Fruit fly (Drosophila melanogaster) whole organism, embryonic: ENCODE results near the gene Dh31.

Source experiments
- Bgb ChIP-seq: fragments of 200-800 bp; sonication (Bioruptor generic); IDR thresholded peaks from 2 replicates; pipeline ENCODE4 v1.3.6; 2022; ENCODE audit warnings: missing biosample characterization, missing genetic modification characterization; ENCODE audit not compliant: partially characterized antibody
- CG11696 ChIP-seq: fragments of 200-800 bp; sonication (Bioruptor generic); IDR thresholded peaks from 2 replicates; pipeline ENCODE4 v1.3.6; 2022; ENCODE audit warnings: missing biosample characterization, missing genetic modification characterization
- CG11723 ChIP-seq: fragments of 200-800 bp; sonication (Bioruptor generic); optimal IDR thresholded peaks from 2 replicates; lab custom pipeline; 2017; ENCODE audit warnings: missing biosample characterization, mild to moderate bottlenecking, missing genetic modification characterization
- CG14710 ChIP-seq: fragments of 200-800 bp; sonication (Bioruptor generic); optimal IDR thresholded peaks from 3 replicates; lab custom pipeline; 2019; ENCODE audit warnings: missing biosample characterization, mild to moderate bottlenecking, missing genetic modification characterization, moderate library complexity
- CG15696 ChIP-seq: fragments of 200-800 bp; sonication (Bioruptor generic); optimal IDR thresholded peaks from 2 replicates; lab custom pipeline; 2019; ENCODE audit warnings: missing biosample characterization, mild to moderate bottlenecking, missing genetic modification characterization, moderate library complexity
- CG1647 ChIP-seq: fragments of 200-800 bp; sonication (Bioruptor generic); optimal IDR thresholded peaks from 3 replicates; lab custom pipeline; 2016; ENCODE audit warnings: missing biosample characterization, missing genetic modification characterization
- CG18476 ChIP-seq: fragments of 200-800 bp; sonication (Bioruptor generic); optimal IDR thresholded peaks from 2 replicates; lab custom pipeline; 2016; ENCODE audit warnings: missing biosample characterization, mild to moderate bottlenecking, missing genetic modification characterization
- CG2129 ChIP-seq: fragments of 200-800 bp; sonication (Bioruptor generic); IDR thresholded peaks from 2 replicates; pipeline ENCODE4 v1.3.6; 2022; ENCODE audit warnings: missing biosample characterization, missing genetic modification characterization; ENCODE audit not compliant: partially characterized antibody
- CG2889 ChIP-seq: fragments of 200-800 bp; sonication (Bioruptor generic); IDR thresholded peaks from 3 replicates; pipeline ENCODE4 v1.3.6; 2022; ENCODE audit warnings: missing biosample characterization, missing genetic modification characterization
- CG31441 ChIP-seq: fragments of 200-800 bp; sonication (Bioruptor generic); IDR thresholded peaks from 2 replicates; pipeline ENCODE4 v1.3.6; 2022; ENCODE audit warnings: missing biosample characterization, missing genetic modification characterization
- CG4282 ChIP-seq: fragments of 200-800 bp; sonication (Bioruptor generic); optimal IDR thresholded peaks from 2 replicates; lab custom pipeline; 2016; ENCODE audit warnings: missing biosample characterization, missing genetic modification characterization
- CG7928 ChIP-seq: fragments of 200-800 bp; sonication (Bioruptor generic); optimal IDR thresholded peaks from 2 replicates; lab custom pipeline; 2017; ENCODE audit warnings: missing biosample characterization, mild to moderate bottlenecking, missing genetic modification characterization
- CG9727 ChIP-seq: fragments of 200-800 bp; sonication (Bioruptor generic); optimal IDR thresholded peaks from 3 replicates; lab custom pipeline; 2017; ENCODE audit warnings: missing biosample characterization, mild to moderate bottlenecking, missing genetic modification characterization
- CG9797 ChIP-seq: fragments of 200-800 bp; sonication (Bioruptor generic); optimal IDR thresholded peaks from 3 replicates; lab custom pipeline; 2018; ENCODE audit warnings: missing biosample characterization, mild to moderate bottlenecking, missing genetic modification characterization
- CrebB ChIP-seq: fragments of 200-800 bp; sonication (Bioruptor generic); optimal IDR thresholded peaks from 3 replicates; lab custom pipeline; 2018; ENCODE audit warnings: missing biosample characterization, mild to moderate bottlenecking, missing genetic modification characterization
- HLH4C ChIP-seq: fragments of 200-800 bp; sonication (Bioruptor generic); IDR thresholded peaks from 3 replicates; pipeline ENCODE4 v1.3.6; 2022; ENCODE audit warnings: missing biosample characterization, missing genetic modification characterization; ENCODE audit not compliant: partially characterized antibody
- Hey ChIP-seq: fragments of 200-800 bp; sonication (Bioruptor generic); optimal IDR thresholded peaks from 3 replicates; lab custom pipeline; 2018; ENCODE audit warnings: missing biosample characterization, mild to moderate bottlenecking, missing genetic modification characterization
- Meics ChIP-seq: fragments of 200-800 bp; sonication (Bioruptor generic); optimal IDR thresholded peaks from 2 replicates; lab custom pipeline; 2017; ENCODE audit warnings: missing biosample characterization, mild to moderate bottlenecking, missing genetic modification characterization
- PHDP ChIP-seq: fragments of 200-800 bp; sonication (Bioruptor generic); optimal IDR thresholded peaks from 3 replicates; lab custom pipeline; 2018; ENCODE audit warnings: missing biosample characterization, mild to moderate bottlenecking, missing genetic modification characterization, moderate library complexity
- Sin3A ChIP-seq: fragments of >200 bp; optimal IDR thresholded peaks from 2 replicates; lab custom pipeline; 2018
- TFAM ChIP-seq: fragments of 200-800 bp; sonication (Bioruptor generic); optimal IDR thresholded peaks from 2 replicates; lab custom pipeline; 2017; ENCODE audit warnings: missing biosample characterization, missing genetic modification characterization, inconsistent platforms
- Tbp ChIP-seq: fragments of >200 bp; optimal IDR thresholded peaks from 2 replicates; lab custom pipeline; 2018; ENCODE audit warnings: missing biosample characterization, missing genetic modification characterization
- aop ChIP-seq: fragments of 200-800 bp; sonication (Bioruptor generic); IDR thresholded peaks from 2 replicates; pipeline ENCODE4 v1.3.6; 2022; ENCODE audit warnings: missing biosample characterization, missing genetic modification characterization
- ase ChIP-seq: fragments of 200-800 bp; sonication (Bioruptor generic); IDR thresholded peaks from 3 replicates; pipeline ENCODE4 v1.3.6; 2022; ENCODE audit warnings: missing biosample characterization, missing genetic modification characterization
- bigmax ChIP-seq: fragments of 200-800 bp; sonication (Bioruptor generic); optimal IDR thresholded peaks from 2 replicates; lab custom pipeline; 2018; ENCODE audit warnings: missing biosample characterization, mild to moderate bottlenecking, missing genetic modification characterization
- bowl ChIP-seq: fragments of 200-800 bp; sonication (Bioruptor generic); IDR thresholded peaks from 2 replicates; pipeline ENCODE4 v1.3.6; 2022; ENCODE audit warnings: missing biosample characterization, missing genetic modification characterization
- chinmo ChIP-seq: fragments of 200-800 bp; sonication (Bioruptor generic); IDR thresholded peaks from 4 replicates; pipeline ENCODE4 v1.3.6; 2022; ENCODE audit warnings: missing biosample characterization, missing genetic modification characterization; ENCODE audit not compliant: partially characterized antibody
- corto ChIP-seq: fragments of 200-800 bp; sonication (Bioruptor generic); optimal IDR thresholded peaks from 2 replicates; lab custom pipeline; 2016; ENCODE audit warnings: missing biosample characterization, mild to moderate bottlenecking, missing genetic modification characterization, moderate library complexity
- croc ChIP-seq: fragments of 200-800 bp; sonication (Bioruptor generic); conservative IDR thresholded peaks from 3 replicates; pipeline ENCODE4 v1.3.6; 2022; ENCODE audit warnings: missing biosample characterization, missing genetic modification characterization
- cwo ChIP-seq: fragments of 200-800 bp; sonication (Bioruptor generic); optimal IDR thresholded peaks from 3 replicates; lab custom pipeline; 2017; ENCODE audit warnings: missing biosample characterization, missing genetic modification characterization, mild to moderate bottlenecking, moderate library complexity, missing genetic modification reagents
- dmrt99B ChIP-seq: fragments of 200-800 bp; sonication (Bioruptor generic); optimal IDR thresholded peaks from 2 replicates; lab custom pipeline; 2018; ENCODE audit warnings: missing biosample characterization, mild to moderate bottlenecking, missing genetic modification characterization, moderate library complexity
- en ChIP-seq: fragments of 200-800 bp; sonication (Bioruptor generic); optimal IDR thresholded peaks from 2 replicates; lab custom pipeline; 2016; ENCODE audit warnings: missing biosample characterization, missing genetic modification characterization
- esg ChIP-seq: fragments of 200-800 bp; sonication (Bioruptor generic); conservative IDR thresholded peaks from 2 replicates; pipeline ENCODE4 v1.3.6; 2022; ENCODE audit warnings: missing biosample characterization, missing genetic modification characterization
- ham ChIP-seq: fragments of 200-800 bp; sonication (Bioruptor generic); IDR thresholded peaks from 2 replicates; pipeline ENCODE4 v1.3.6; 2022; ENCODE audit warnings: missing biosample characterization, missing genetic modification characterization
- hbn ChIP-seq: fragments of 200-800 bp; sonication (Bioruptor generic); IDR thresholded peaks from 2 replicates; pipeline ENCODE4 v1.3.6; 2022; ENCODE audit warnings: missing biosample characterization, missing genetic modification characterization; ENCODE audit not compliant: partially characterized antibody
- ind ChIP-seq: fragments of 200-800 bp; sonication (Bioruptor generic); optimal IDR thresholded peaks from 3 replicates; lab custom pipeline; 2016; ENCODE audit warnings: missing biosample characterization, missing genetic modification characterization
- lbe ChIP-seq: fragments of 200-800 bp; sonication (Bioruptor generic); optimal IDR thresholded peaks from 2 replicates; lab custom pipeline; 2016; ENCODE audit warnings: missing biosample characterization, mild to moderate bottlenecking, missing genetic modification characterization
- lola ChIP-seq, 3 experiments: fragments of >200 bp in 2 of 3; fragments of 200-800 bp in 1 of 3; sonication (Bioruptor generic) in 1 of 3; optimal IDR thresholded peaks; 2 replicates each; lab custom pipeline; 2017 to 2019; ENCODE audit warnings: missing biosample characterization in 3 of 3, missing genetic modification characterization in 3 of 3, mild to moderate bottlenecking in 1 of 3, moderate library complexity in 1 of 3
- lov ChIP-seq, 2 experiments: fragments of 200-800 bp in 1 of 2; fragments of >200 bp in 1 of 2; sonication (Bioruptor generic) in 1 of 2; IDR thresholded peaks in 1 of 2; optimal IDR thresholded peaks in 1 of 2; 2 replicates in 1 of 2; 3 replicates in 1 of 2; pipeline versions ENCODE4 v1.3.6 to Lab custom; 2017 to 2022; ENCODE audit warnings: missing biosample characterization in 1 of 2, missing genetic modification characterization in 1 of 2
- p53 ChIP-seq: fragments of 200-800 bp; sonication (Bioruptor generic); optimal IDR thresholded peaks from 2 replicates; lab custom pipeline; 2016; ENCODE audit warnings: missing biosample characterization, missing genetic modification characterization
- pum ChIP-seq: fragments of 200-800 bp; sonication (Bioruptor generic); optimal IDR thresholded peaks from 2 replicates; lab custom pipeline; 2016; ENCODE audit warnings: missing biosample characterization, missing genetic modification characterization
- sd ChIP-seq: fragments of 200-800 bp; sonication (Bioruptor generic); optimal IDR thresholded peaks from 3 replicates; lab custom pipeline; 2018; ENCODE audit warnings: missing biosample characterization, mild to moderate bottlenecking, missing genetic modification characterization, moderate library complexity
- shn ChIP-seq: fragments of 200-800 bp; sonication (Bioruptor generic); optimal IDR thresholded peaks from 3 replicates; lab custom pipeline; 2016; ENCODE audit warnings: missing biosample characterization, missing genetic modification characterization
- tap ChIP-seq: fragments of 200-800 bp; optimal IDR thresholded peaks from 3 replicates; lab custom pipeline; 2019; ENCODE audit warnings: missing biosample characterization, mild to moderate bottlenecking, missing genetic modification characterization, moderate library complexity
- twi ChIP-seq: fragments of 200-800 bp; optimal IDR thresholded peaks from 2 replicates; lab custom pipeline; 2019; ENCODE audit warnings: missing biosample characterization, mild to moderate bottlenecking, missing genetic modification characterization, moderate library complexity
- unc-4 ChIP-seq: fragments of 200-800 bp; sonication (Bioruptor generic); IDR thresholded peaks from 2 replicates; pipeline ENCODE4 v1.3.6; 2022; ENCODE audit warnings: missing biosample characterization, missing genetic modification characterization; ENCODE audit not compliant: partially characterized antibody
- zen2 ChIP-seq: fragments of 200-800 bp; sonication (Bioruptor generic); IDR thresholded peaks from 3 replicates; pipeline ENCODE4 v1.3.6; 2022; ENCODE audit warnings: missing biosample characterization, missing genetic modification characterization; ENCODE audit not compliant: partially characterized antibody

Dh31 gene

DNA sequence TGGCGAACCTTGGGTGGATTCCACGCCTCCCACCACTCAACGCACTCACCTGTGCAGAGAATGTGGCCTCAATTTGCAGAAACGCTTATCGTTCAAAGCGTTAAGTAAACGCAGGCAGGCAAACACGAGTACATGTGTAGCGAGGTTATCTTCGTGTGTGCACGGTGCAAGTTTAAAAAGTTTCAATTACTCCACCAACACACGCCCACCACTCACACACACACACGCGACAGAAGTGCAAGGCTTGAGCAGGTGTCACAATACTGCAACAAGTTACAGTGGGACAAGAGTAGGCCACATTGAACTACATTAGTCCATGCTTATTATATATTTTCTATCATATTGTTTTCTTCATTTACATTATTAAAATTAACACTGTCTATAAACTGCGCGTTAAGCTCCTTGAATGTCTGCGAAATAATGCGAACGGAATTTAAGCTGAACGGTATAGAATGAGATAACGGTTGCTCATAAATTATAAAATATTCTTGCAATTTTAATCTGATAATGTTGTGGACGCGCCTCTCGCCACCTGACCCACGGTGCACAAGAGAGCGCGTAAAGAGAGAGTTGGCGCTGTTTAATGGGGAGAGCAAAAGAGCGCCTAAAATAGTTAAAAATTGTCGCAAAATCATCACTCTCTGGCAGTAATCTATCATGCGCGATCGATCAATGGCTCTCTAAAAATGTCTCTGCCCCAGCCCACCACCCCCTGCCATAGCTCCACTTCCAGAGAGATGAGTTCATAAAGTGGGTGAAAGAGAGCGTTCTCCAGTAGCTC lies 28.1 kb upstream of the Dh31 start (continued):
- TF ChIP-seq shn (GFP tag; lab: Kevin White, UChicago) (peak; percentile 66), ind (peak; percentile 93), esg (GFP tag; lab: Robert Waterston, UW) (peak; percentile 97), TFAM (GFP tag; lab: Kevin White, UChicago) (peak; percentile 81), corto (GFP tag; lab: Kevin White, UChicago) (peak; percentile 98), CG31441 (GFP tag; lab: Robert Waterston, UW) (peak; percentile 82), CG1647 (peak; percentile 78), cwo (GFP tag; lab: Kevin White, UChicago) (peak; percentile 84), Sin3A (no peak), tap (tag; lab: Kevin White, UChicago) (peak; percentile 97), Meics (GFP tag; lab: Kevin White, UChicago) (peak; percentile 81), chinmo (GFP tag; lab: Robert Waterston, UW) (peak; percentile 90; the same call in 3 of the 4 replicates), aop (GFP tag; lab: Robert Waterston, UW) (peak; percentile 91), CG11723 (GFP tag; lab: Kevin White, UChicago) (peak; percentile 87), CG2129 (GFP tag; lab: Robert Waterston, UW) (no peak), croc (GFP tag; lab: Robert Waterston, UW) (peak; percentile 96), CG7928 (GFP tag; lab: Kevin White, UChicago) (peak; percentile 51), p53 (GFP tag; lab: Kevin White, UChicago) (peak; percentile 57), CG9797 (peak; percentile 50), bigmax (GFP tag; lab: Kevin White, UChicago) (peak; percentile 48), lov (optimal IDR thresholded peaks at IDR 0.05; lab: Kevin White, UChicago) (no peak), lov (GFP tag; IDR thresholded peaks at IDR 0.05; lab: Robert Waterston, UW) (peak; percentile 86; the same call in 2 of the 3 replicates), CG15696 (peak; percentile 79), en (GFP tag; lab: Kevin White, UChicago) (peak; percentile 81), PHDP (tag; lab: Kevin White, UChicago) (peak; percentile 96), lola (GFP tag; optimal IDR thresholded peaks at IDR 0.05; lab: Kevin White, UChicago) (peak in 1 of 3 experiments; percentile 91), Tbp (GFP tag; lab: Kevin White, UChicago) (no peak), pum (GFP tag; lab: Kevin White, UChicago) (peak; percentile 85), HLH4C (GFP tag; lab: Robert Waterston, UW) (0 out of 3 replicates have a peak, but pooled peaks have one; percentile 54), CG18476 (GFP tag; lab: Kevin White, UChicago) (peak; percentile 94), ase (GFP tag; lab: Robert Waterston, UW) (peak; percentile 94), CG9727 (GFP tag; lab: Kevin White, UChicago) (peak; percentile 57), zen2 (GFP tag; lab: Robert Waterston, UW) (no peak; the same call in 2 of the 3 replicates), CG2889 (peak; percentile 77; the same call in 2 of the 3 replicates), dmrt99B (tag; lab: Kevin White, UChicago) (peak; percentile 99), sd (tag; lab: Kevin White, UChicago) (peak; percentile 84), ham (no peak), unc-4 (GFP tag; lab: Robert Waterston, UW) (peak; percentile 34), CrebB (peak; percentile 92), bowl (GFP tag; lab: Robert Waterston, UW) (peak; percentile 92), twi (tag; lab: Kevin White, UChicago) (peak; percentile 91), CG14710 (peak; percentile 89), lbe (GFP tag; lab: Kevin White, UChicago) (peak; percentile 95), CG11696 (GFP tag; lab: Robert Waterston, UW) (peak; percentile 75), Hey (peak; percentile 73), hbn (GFP tag; lab: Robert Waterston, UW) (peak; percentile 43), Bgb (GFP tag; lab: Robert Waterston, UW) (peak; percentile 54), CG4282 (GFP tag; lab: Kevin White, UChicago) (peak; percentile 71)
